Worm (Caenorhabditis elegans): ENCODE results near the gene cnc-11.

- TF ChIP-seq che-1 (tag; optimal IDR thresholded peaks at IDR 0.05) (no peak), ama-1 (optimal IDR thresholded peaks at IDR 0.05) (no peak), elt-4 (tag; optimal IDR thresholded peaks at IDR 0.05) (no peak), fkh-10 (GFP tag; optimal IDR thresholded peaks at IDR 0.05) (no peak), unc-3 (GFP tag; conservative IDR thresholded peaks at IDR 0.05) (no peak), unc-3 (tag; optimal IDR thresholded peaks at IDR 0.05) (no peak), hlh-6 (tag; optimal IDR thresholded peaks at IDR 0.05) (no peak), nhr-11 (tag; optimal IDR thresholded peaks at IDR 0.05) (no peak), syd-9 (tag; optimal IDR thresholded peaks at IDR 0.05) (no peak), elt-2 (tag; optimal IDR thresholded peaks at IDR 0.05) (no peak), C08G9.2 (tag; optimal IDR thresholded peaks at IDR 0.05) (no peak)
Measured at ce11 chrV:1414615-1415433, 27.3 kb upstream of the cnc-11 start.

All from whole organism, late embryonic.